Fruit fly (Drosophila melanogaster) whole organism, embryonic: ENCODE results near the gene Pif1B.
A peak's percentile ranks its signal among the peaks of the same experiment; 100 is the strongest.

Source experiments
- CG10431 ChIP-seq: fragments of 200-800 bp; sonication (Bioruptor generic); optimal IDR thresholded peaks from 3 replicates; lab custom pipeline; 2018; ENCODE audit warnings: missing biosample characterization, mild to moderate bottlenecking, missing genetic modification characterization
- CG12219 ChIP-seq: fragments of 200-800 bp; sonication (Bioruptor generic); optimal IDR thresholded peaks from 3 replicates; lab custom pipeline; 2018; ENCODE audit warnings: missing biosample characterization, mild to moderate bottlenecking, missing genetic modification characterization
- CG14860 ChIP-seq: fragments of 200-800 bp; sonication (Bioruptor generic); IDR thresholded peaks from 3 replicates; pipeline ENCODE4 v1.3.6; 2022; ENCODE audit warnings: missing biosample characterization, missing genetic modification characterization; ENCODE audit not compliant: partially characterized antibody
- CG15479 ChIP-seq: fragments of 200-800 bp; sonication (Bioruptor generic); optimal IDR thresholded peaks from 3 replicates; lab custom pipeline; 2019; ENCODE audit warnings: missing biosample characterization, mild to moderate bottlenecking, missing genetic modification characterization, moderate library complexity
- CG15696 ChIP-seq: fragments of 200-800 bp; sonication (Bioruptor generic); optimal IDR thresholded peaks from 2 replicates; lab custom pipeline; 2019; ENCODE audit warnings: missing biosample characterization, mild to moderate bottlenecking, missing genetic modification characterization, moderate library complexity
- CG1603 ChIP-seq: fragments of 200-800 bp; sonication (Bioruptor generic); optimal IDR thresholded peaks from 2 replicates; lab custom pipeline; 2019; ENCODE audit warnings: missing biosample characterization, mild to moderate bottlenecking, missing genetic modification characterization, moderate library complexity
- CG18011 ChIP-seq: fragments of 200-800 bp; sonication (Bioruptor generic); optimal IDR thresholded peaks from 2 replicates; lab custom pipeline; 2017; ENCODE audit warnings: missing biosample characterization, missing genetic modification characterization, mild to moderate bottlenecking, moderate library complexity, missing genotype
- CG18262 ChIP-seq: fragments of 200-800 bp; optimal IDR thresholded peaks from 3 replicates; lab custom pipeline; 2019; ENCODE audit warnings: missing biosample characterization, mild to moderate bottlenecking, missing genetic modification characterization, moderate library complexity
- CG2199 ChIP-seq: fragments of 200-800 bp; sonication (Bioruptor generic); IDR thresholded peaks from 3 replicates; pipeline ENCODE4 v1.3.6; 2022; ENCODE audit warnings: missing biosample characterization, missing genetic modification characterization
- CG3163 ChIP-seq: fragments of 200-800 bp; sonication (Bioruptor generic); optimal IDR thresholded peaks from 3 replicates; lab custom pipeline; 2016; ENCODE audit warnings: missing biosample characterization, missing genetic modification characterization
- CG4424 ChIP-seq: fragments of 200-800 bp; sonication (Bioruptor generic); optimal IDR thresholded peaks from 3 replicates; lab custom pipeline; 2016; ENCODE audit warnings: missing biosample characterization, missing genetic modification characterization
- CG4617 ChIP-seq: fragments of 200-800 bp; sonication (Bioruptor generic); optimal IDR thresholded peaks from 3 replicates; lab custom pipeline; 2016; ENCODE audit warnings: missing biosample characterization, missing genetic modification characterization, borderline replicate concordance
- CG4820 ChIP-seq: fragments of 200-800 bp; sonication (Bioruptor generic); optimal IDR thresholded peaks from 3 replicates; lab custom pipeline; 2016; ENCODE audit warnings: missing biosample characterization, missing genetic modification characterization
- CG6689 ChIP-seq: fragments of 200-800 bp; sonication (Bioruptor generic); IDR thresholded peaks from 2 replicates; pipeline ENCODE4 v1.3.6; 2022; ENCODE audit warnings: missing biosample characterization, missing genetic modification characterization
- CG8924 ChIP-seq: fragments of 200-800 bp; optimal IDR thresholded peaks from 3 replicates; lab custom pipeline; 2019; ENCODE audit warnings: missing biosample characterization, mild to moderate bottlenecking, missing genetic modification characterization, moderate library complexity
- CG9727 ChIP-seq: fragments of 200-800 bp; sonication (Bioruptor generic); optimal IDR thresholded peaks from 3 replicates; lab custom pipeline; 2017; ENCODE audit warnings: missing biosample characterization, mild to moderate bottlenecking, missing genetic modification characterization
- Elba2 ChIP-seq: fragments of 200-800 bp; sonication (Bioruptor generic); optimal IDR thresholded peaks from 3 replicates; lab custom pipeline; 2016; ENCODE audit warnings: missing biosample characterization, missing genetic modification characterization
- Ets65A ChIP-seq: fragments of 200-800 bp; sonication (Bioruptor generic); peaks from one replicate; lab custom pipeline; 2016; ENCODE audit warnings: missing biosample characterization, missing genetic modification characterization
- Kr ChIP-seq: fragments of 200-800 bp; sonication (Bioruptor generic); optimal IDR thresholded peaks from 2 replicates; lab custom pipeline; 2017; ENCODE audit warnings: missing biosample characterization, mild to moderate bottlenecking, missing genetic modification characterization
- Med ChIP-seq: fragments of 200-800 bp; sonication (Bioruptor generic); peaks from one replicate; lab custom pipeline; 2016; ENCODE audit warnings: missing biosample characterization, missing genetic modification characterization, mild to moderate bottlenecking, inconsistent platforms, moderate library complexity
- NC2β ChIP-seq: fragments of 200-800 bp; sonication (Bioruptor generic); optimal IDR thresholded peaks from 2 replicates; lab custom pipeline; 2016; ENCODE audit warnings: missing biosample characterization, missing genetic modification characterization
- NFAT ChIP-seq: fragments of 200-800 bp; sonication (Bioruptor generic); IDR thresholded peaks from 2 replicates; pipeline ENCODE4 v1.3.6; 2022; ENCODE audit warnings: missing biosample characterization, missing genetic modification characterization
- Ptx1 ChIP-seq: fragments of 200-800 bp; sonication (Bioruptor generic); IDR thresholded peaks from 2 replicates; pipeline ENCODE4 v1.3.6; 2022; ENCODE audit warnings: missing biosample characterization, missing genetic modification characterization
- Sox100B ChIP-seq: fragments of 200-800 bp; sonication (Bioruptor generic); optimal IDR thresholded peaks from 3 replicates; lab custom pipeline; 2018; ENCODE audit warnings: missing biosample characterization, mild to moderate bottlenecking, missing genetic modification characterization
- btn ChIP-seq: fragments of 200-800 bp; sonication (Bioruptor generic); optimal IDR thresholded peaks from 2 replicates; lab custom pipeline; 2016; ENCODE audit warnings: missing biosample characterization, missing genetic modification characterization
- cg ChIP-seq: fragments of 200-800 bp; sonication (Bioruptor generic); optimal IDR thresholded peaks from 3 replicates; lab custom pipeline; 2019; ENCODE audit warnings: missing biosample characterization, mild to moderate bottlenecking, missing genetic modification characterization, moderate library complexity
- fd102C ChIP-seq: fragments of 200-800 bp; sonication (Bioruptor generic); optimal IDR thresholded peaks from 2 replicates; lab custom pipeline; 2018; ENCODE audit warnings: missing biosample characterization, mild to moderate bottlenecking, missing genetic modification characterization, moderate library complexity
- gem ChIP-seq: fragments of 200-800 bp; sonication (Bioruptor generic); optimal IDR thresholded peaks from 2 replicates; lab custom pipeline; 2019; ENCODE audit warnings: missing biosample characterization, mild to moderate bottlenecking, missing genetic modification characterization, moderate library complexity
- gsb-n ChIP-seq: fragments of 200-800 bp; sonication (Bioruptor generic); optimal IDR thresholded peaks from 3 replicates; lab custom pipeline; 2018; ENCODE audit warnings: missing biosample characterization, mild to moderate bottlenecking, missing genetic modification characterization
- h ChIP-seq: fragments of >200 bp; optimal IDR thresholded peaks from 2 replicates; lab custom pipeline; 2017
- insv ChIP-seq, 2 experiments: fragments of 200-800 bp; sonication (Bioruptor generic); optimal IDR thresholded peaks; 3 replicates each; lab custom pipeline; 2016 to 2018; ENCODE audit warnings: missing biosample characterization in 2 of 2, missing genetic modification characterization in 2 of 2
- lmd ChIP-seq: fragments of 200-800 bp; sonication (Bioruptor generic); IDR thresholded peaks from 2 replicates; pipeline ENCODE4 v1.3.6; 2022; ENCODE audit warnings: missing biosample characterization, missing genetic modification characterization
- p53 ChIP-seq: fragments of 200-800 bp; sonication (Bioruptor generic); optimal IDR thresholded peaks from 2 replicates; lab custom pipeline; 2016; ENCODE audit warnings: missing biosample characterization, missing genetic modification characterization
- pho ChIP-seq: fragments of 200-800 bp; sonication (Bioruptor generic); optimal IDR thresholded peaks from 2 replicates; lab custom pipeline; 2016; ENCODE audit warnings: missing biosample characterization, missing genetic modification characterization
- phol ChIP-seq: fragments of 200-800 bp; sonication (Bioruptor generic); optimal IDR thresholded peaks from 3 replicates; lab custom pipeline; 2018; ENCODE audit warnings: missing biosample characterization, mild to moderate bottlenecking, missing genetic modification characterization, moderate library complexity
- prd ChIP-seq, 3 experiments: fragments of >200 bp in 2 of 3; fragments of 200-800 bp in 1 of 3; sonication (Bioruptor generic) in 1 of 3; optimal IDR thresholded peaks in 2 of 3; IDR thresholded peaks in 1 of 3; 2 replicates in 2 of 3; 3 replicates in 1 of 3; pipeline versions ENCODE4 v1.3.6 to Lab custom; 2017 to 2022; ENCODE audit warnings: missing biosample characterization in 1 of 3, missing genetic modification characterization in 1 of 3
- sd ChIP-seq: fragments of 200-800 bp; sonication (Bioruptor generic); optimal IDR thresholded peaks from 3 replicates; lab custom pipeline; 2018; ENCODE audit warnings: missing biosample characterization, mild to moderate bottlenecking, missing genetic modification characterization, moderate library complexity
- seq ChIP-seq: fragments of 200-800 bp; sonication (Bioruptor generic); IDR thresholded peaks from 2 replicates; pipeline ENCODE4 v1.3.6; 2022; ENCODE audit warnings: missing biosample characterization, missing genetic modification characterization
- sug ChIP-seq: fragments of 200-800 bp; optimal IDR thresholded peaks from 2 replicates; lab custom pipeline; 2019; ENCODE audit warnings: missing biosample characterization, mild to moderate bottlenecking, missing genetic modification characterization, moderate library complexity
- tll ChIP-seq, 2 experiments: fragments of 200-800 bp in 1 of 2; fragments of >200 bp in 1 of 2; sonication (Bioruptor generic) in 1 of 2; optimal IDR thresholded peaks; 2 replicates each; lab custom pipeline; 2017 to 2019; ENCODE audit warnings: missing biosample characterization in 2 of 2, missing genetic modification characterization in 2 of 2, mild to moderate bottlenecking in 1 of 2, moderate library complexity in 1 of 2
- twi ChIP-seq: fragments of 200-800 bp; optimal IDR thresholded peaks from 2 replicates; lab custom pipeline; 2019; ENCODE audit warnings: missing biosample characterization, mild to moderate bottlenecking, missing genetic modification characterization, moderate library complexity
- zfh2 ChIP-seq: fragments of 200-800 bp; sonication (Bioruptor generic); optimal IDR thresholded peaks from 2 replicates; lab custom pipeline; 2016; ENCODE audit warnings: missing biosample characterization, missing genetic modification characterization

The Pif1B gene

dm6 chr3R:8850616-8851015 is 49.6 kb upstream of the Pif1B start (continued):
- 0 out of 3 replicates have a peak, but pooled peaks have one; percentile 78 for TF ChIP-seq CG2199 (GFP tag; lab: Robert Waterston, UW)
- no peak for TF ChIP-seq CG12219
- TF ChIP-seq CG8924 (tag; lab: Kevin White, UChicago) = peak; percentile 20
- no peak for TF ChIP-seq phol (tag; lab: Kevin White, UChicago)
- no peak for TF ChIP-seq CG10431 (GFP tag; lab: Kevin White, UChicago)
- no peak for TF ChIP-seq sd (tag; lab: Kevin White, UChicago)
- no peak for TF ChIP-seq sug (tag; lab: Kevin White, UChicago)
- TF ChIP-seq insv (GFP tag; optimal IDR thresholded peaks at IDR 0.05; lab: Kevin White, UChicago) = peak in 1 of 2 experiments; percentile 1
- TF ChIP-seq Sox100B = no peak
- TF ChIP-seq Ptx1 (GFP tag; lab: Robert Waterston, UW) = no peak
- no peak for TF ChIP-seq btn (GFP tag; lab: Kevin White, UChicago)
- TF ChIP-seq CG1603 (tag; lab: Kevin White, UChicago) = no peak
- TF ChIP-seq gem = no peak
- TF ChIP-seq Elba2 (GFP tag; lab: Kevin White, UChicago) = no peak
- TF ChIP-seq CG9727 (GFP tag; lab: Kevin White, UChicago) = peak; percentile 45
- no peak for TF ChIP-seq CG14860 (GFP tag; lab: Robert Waterston, UW)
- TF ChIP-seq pho (GFP tag; lab: Kevin White, UChicago) = no peak
- TF ChIP-seq h (lab: Kevin White, UChicago) = no peak
- TF ChIP-seq Ets65A (GFP tag; lab: Kevin White, UChicago) = no peak
- TF ChIP-seq Med (GFP tag; lab: Kevin White, UChicago) = peak; percentile 39
- TF ChIP-seq CG15696 (tag; lab: Kevin White, UChicago) = peak; percentile 61
- TF ChIP-seq CG18262 (tag; lab: Kevin White, UChicago) = no peak
- peak in 1 of 2 experiments; percentile 94 for TF ChIP-seq tll (GFP tag; optimal IDR thresholded peaks at IDR 0.05; lab: Kevin White, UChicago)
- no peak for TF ChIP-seq prd (optimal IDR thresholded peaks at IDR 0.05; lab: Kevin White, UChicago)
- TF ChIP-seq prd (GFP tag; IDR thresholded peaks at IDR 0.05; lab: Robert Waterston, UW) = no peak
- TF ChIP-seq seq (GFP tag; lab: Robert Waterston, UW) = no peak
- no peak for TF ChIP-seq gsb-n
- no peak for TF ChIP-seq CG4820 (GFP tag; lab: Kevin White, UChicago)
- no peak for TF ChIP-seq CG18011 (GFP tag; lab: Kevin White, UChicago)
- TF ChIP-seq NFAT (GFP tag; lab: Robert Waterston, UW) = no peak
- TF ChIP-seq fd102C (GFP tag; lab: Kevin White, UChicago) = peak; percentile 91
- peak; percentile 83 for TF ChIP-seq CG15479 (GFP tag; lab: Kevin White, UChicago)
- no peak for TF ChIP-seq cg (GFP tag; lab: Kevin White, UChicago)
- TF ChIP-seq CG3163 = no peak
- no peak for TF ChIP-seq NC2β
- TF ChIP-seq CG4617 (GFP tag; lab: Kevin White, UChicago) = no peak
- TF ChIP-seq lmd = no peak
- peak; percentile 0 for TF ChIP-seq Kr
- TF ChIP-seq p53 (GFP tag; lab: Kevin White, UChicago) = no peak
- no peak for TF ChIP-seq CG4424 (GFP tag; lab: Kevin White, UChicago)
- TF ChIP-seq CG6689 = no peak
- TF ChIP-seq twi (tag; lab: Kevin White, UChicago) = peak; percentile 87
- TF ChIP-seq zfh2 (GFP tag; lab: Kevin White, UChicago) = no peak
